Worm (Caenorhabditis elegans) whole organism, mixed stage, embryonic: ENCODE results near the gene rbmx-2.

Experiments
- blmp-1 ChIP-seq: fragments of 150-350 bp; optimal IDR thresholded peaks from 2 replicates; lab custom pipeline; 2014; ENCODE audit warnings: missing biosample characterization, missing genetic modification characterization
- ceh-43 ChIP-seq: fragments of 200-800 bp; sonication (Bioruptor generic); optimal IDR thresholded peaks from 2 replicates; lab custom pipeline; 2018; ENCODE audit warnings: mild to moderate bottlenecking, missing genetic modification characterization, moderate library complexity, missing compliant biosample characterization
- ces-1 ChIP-seq: fragments of 150-350 bp; optimal IDR thresholded peaks from 2 replicates; lab custom pipeline; 2014; ENCODE audit warnings: missing biosample characterization, missing genetic modification reagents, missing genetic modification characterization
- lsy-2 ChIP-seq: fragments of 150-350 bp; optimal IDR thresholded peaks from 2 replicates; lab custom pipeline; 2014; ENCODE audit warnings: missing biosample characterization, missing genetic modification characterization
- mab-5 ChIP-seq: fragments of 150-350 bp; optimal IDR thresholded peaks from 2 replicates; lab custom pipeline; 2014; ENCODE audit warnings: missing biosample characterization, missing genetic modification characterization
- mls-2 ChIP-seq: sonication (generic microtip); optimal IDR thresholded peaks from 2 replicates; lab custom pipeline; 2016; ENCODE audit warnings: mild to moderate bottlenecking, missing genetic modification characterization, moderate library complexity, missing compliant biosample characterization
- nhr-237 ChIP-seq: fragments of 150-350 bp; optimal IDR thresholded peaks from 2 replicates; lab custom pipeline; 2014; ENCODE audit warnings: missing biosample characterization, missing genetic modification characterization

The rbmx-2 gene

ce11 chrII:6149434-6149833 lies 47.3 kb downstream of the rbmx-2 start:
- peak; percentile 13 for TF ChIP-seq mls-2 (tag; lab: Kevin White, UChicago)
- no peak for TF ChIP-seq lsy-2 (tag; lab: Kevin White, UChicago)
- no peak for TF ChIP-seq blmp-1 (tag; lab: Kevin White, UChicago)
- TF ChIP-seq mab-5 (tag; lab: Kevin White, UChicago): no peak
- TF ChIP-seq ces-1 (GFP tag; lab: Kevin White, UChicago): peak; percentile 63

DNA sequence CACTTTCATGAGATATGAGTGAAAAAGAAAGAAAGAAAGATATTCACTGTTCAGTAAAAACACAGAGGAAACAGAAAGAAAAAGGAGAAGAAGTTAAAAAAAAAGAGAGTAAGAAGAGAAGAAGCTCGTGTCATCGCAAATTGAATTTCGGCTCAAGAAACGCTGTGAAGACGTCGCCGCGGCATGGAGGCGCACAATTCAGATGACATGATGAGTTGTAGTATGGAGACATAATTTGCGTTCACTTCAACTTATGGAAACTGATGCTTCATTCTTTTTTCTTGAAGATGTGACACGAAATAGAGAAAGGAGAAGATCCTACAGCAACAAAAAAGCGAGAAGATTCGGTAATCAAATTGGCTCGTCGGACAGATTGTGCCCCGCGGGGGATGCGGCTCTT lies 48.4 kb downstream of the rbmx-2 start:
- no peak for TF ChIP-seq ceh-43 (GFP tag; lab: Kevin White, UChicago)
- TF ChIP-seq ces-1 (GFP tag; lab: Kevin White, UChicago): peak; percentile 92

DNA sequence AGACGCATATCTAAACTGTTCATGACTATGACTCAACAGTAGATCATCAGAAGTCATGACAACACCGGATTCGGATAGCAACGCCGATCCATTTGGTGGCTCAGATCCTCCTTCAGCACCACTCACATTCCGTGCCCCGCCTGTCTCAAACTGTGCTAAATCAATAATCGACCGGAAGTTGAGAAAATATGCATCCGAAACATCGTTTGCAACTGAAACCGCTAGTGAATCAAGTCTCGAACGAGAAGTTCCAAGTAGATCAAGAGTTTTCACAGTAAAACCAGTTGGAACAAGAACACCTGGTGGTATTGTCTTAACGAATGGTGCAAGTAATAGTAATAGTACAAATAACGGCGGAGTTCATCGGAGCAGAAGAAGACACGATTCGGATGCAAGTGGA lies 49.6 kb downstream of the rbmx-2 start:
- TF ChIP-seq nhr-237 (tag; lab: Kevin White, UChicago) (no peak), blmp-1 (tag; lab: Kevin White, UChicago) (no peak)
